Fruit fly (Drosophila melanogaster) whole organism, embryonic: ENCODE measurements around the gene Hmbs.

ENCODE experiments used
- Antp ChIP-seq: fragments of 200-800 bp; sonication (Bioruptor generic); optimal IDR thresholded peaks from 3 replicates; lab custom pipeline; 2016; ENCODE audit warnings: missing biosample characterization, missing genetic modification characterization
- B-H2 ChIP-seq: fragments of 200-800 bp; sonication (Bioruptor generic); optimal IDR thresholded peaks from 2 replicates; lab custom pipeline; 2018; ENCODE audit warnings: missing biosample characterization, mild to moderate bottlenecking, missing genetic modification characterization
- BEAF-32 ChIP-seq: fragments of 200-800 bp; sonication (Bioruptor generic); optimal IDR thresholded peaks from 3 replicates; lab custom pipeline; 2017; ENCODE audit warnings: missing biosample characterization, missing genetic modification characterization, mild to moderate bottlenecking, moderate library complexity, missing genetic modification reagents
- CG11456 ChIP-seq: fragments of 200-800 bp; sonication (Bioruptor generic); IDR thresholded peaks from 3 replicates; pipeline ENCODE4 v1.3.6; 2022; ENCODE audit warnings: missing biosample characterization, missing genetic modification characterization
- CG11560 ChIP-seq: fragments of 200-800 bp; sonication (Bioruptor generic); IDR thresholded peaks from 3 replicates; pipeline ENCODE4 v1.3.6; 2022; ENCODE audit warnings: missing biosample characterization, missing genetic modification characterization
- CG15269 ChIP-seq: fragments of 200-800 bp; sonication (Bioruptor generic); optimal IDR thresholded peaks from 2 replicates; lab custom pipeline; 2018; ENCODE audit warnings: missing biosample characterization, mild to moderate bottlenecking, missing genetic modification characterization, moderate library complexity
- CG15514 ChIP-seq: fragments of 200-800 bp; sonication (Bioruptor generic); optimal IDR thresholded peaks from 3 replicates; lab custom pipeline; 2017; ENCODE audit warnings: missing biosample characterization, missing genetic modification characterization, mild to moderate bottlenecking, moderate library complexity, missing genetic modification reagents
- CG17568 ChIP-seq: fragments of 200-800 bp; sonication (Bioruptor generic); optimal IDR thresholded peaks from 2 replicates; lab custom pipeline; 2018; ENCODE audit warnings: missing biosample characterization, mild to moderate bottlenecking, missing genetic modification characterization, moderate library complexity
- CG17802 ChIP-seq: fragments of 200-800 bp; sonication (Bioruptor generic); optimal IDR thresholded peaks from 2 replicates; lab custom pipeline; 2018; ENCODE audit warnings: missing biosample characterization, mild to moderate bottlenecking, missing genetic modification characterization, moderate library complexity
- CG17829 ChIP-seq: fragments of 200-800 bp; optimal IDR thresholded peaks from 2 replicates; lab custom pipeline; 2019; ENCODE audit warnings: missing biosample characterization, mild to moderate bottlenecking, missing genetic modification characterization, moderate library complexity
- CG18262 ChIP-seq: fragments of 200-800 bp; optimal IDR thresholded peaks from 3 replicates; lab custom pipeline; 2019; ENCODE audit warnings: missing biosample characterization, mild to moderate bottlenecking, missing genetic modification characterization, moderate library complexity
- CG2120 ChIP-seq: fragments of 200-800 bp; sonication (Bioruptor generic); optimal IDR thresholded peaks from 3 replicates; lab custom pipeline; 2016; ENCODE audit warnings: missing biosample characterization, missing genetic modification characterization
- CG2202 ChIP-seq: fragments of 200-800 bp; sonication (Bioruptor generic); optimal IDR thresholded peaks from 2 replicates; lab custom pipeline; 2018; ENCODE audit warnings: missing biosample characterization, mild to moderate bottlenecking, missing genetic modification characterization
- CG3281 ChIP-seq: fragments of 200-800 bp; sonication (Bioruptor generic); optimal IDR thresholded peaks from 3 replicates; lab custom pipeline; 2017; ENCODE audit warnings: missing biosample characterization, mild to moderate bottlenecking, missing genetic modification characterization
- CG3407 ChIP-seq: fragments of 200-800 bp; sonication (Bioruptor generic); optimal IDR thresholded peaks from 2 replicates; lab custom pipeline; 2018; ENCODE audit warnings: missing biosample characterization, mild to moderate bottlenecking, missing genetic modification characterization
- CG4328 ChIP-seq: fragments of 200-800 bp; sonication (Bioruptor generic); optimal IDR thresholded peaks from 3 replicates; lab custom pipeline; 2017; ENCODE audit warnings: missing biosample characterization, missing genetic modification reagents, missing genetic modification characterization
- CG4404 ChIP-seq: fragments of 200-800 bp; sonication (Bioruptor generic); IDR thresholded peaks from 2 replicates; pipeline ENCODE4 v1.3.6; 2022; ENCODE audit warnings: missing biosample characterization, missing genetic modification characterization
- CG5245 ChIP-seq: fragments of 200-800 bp; sonication (Bioruptor generic); optimal IDR thresholded peaks from 3 replicates; lab custom pipeline; 2016; ENCODE audit warnings: missing biosample characterization, missing genetic modification characterization
- CG6689 ChIP-seq: fragments of 200-800 bp; sonication (Bioruptor generic); IDR thresholded peaks from 2 replicates; pipeline ENCODE4 v1.3.6; 2022; ENCODE audit warnings: missing biosample characterization, missing genetic modification characterization
- CG8924 ChIP-seq: fragments of 200-800 bp; optimal IDR thresholded peaks from 3 replicates; lab custom pipeline; 2019; ENCODE audit warnings: missing biosample characterization, mild to moderate bottlenecking, missing genetic modification characterization, moderate library complexity
- E2f2 ChIP-seq: fragments of 200-800 bp; sonication (Bioruptor generic); IDR thresholded peaks from 2 replicates; pipeline ENCODE4 v1.3.6; 2022; ENCODE audit warnings: missing biosample characterization, missing genetic modification characterization
- Eip74EF ChIP-seq, 2 experiments: fragments of 200-800 bp in 1 of 2; fragments of >200 bp in 1 of 2; sonication (Bioruptor generic) in 1 of 2; optimal IDR thresholded peaks; 2 replicates each; lab custom pipeline; 2017 to 2019; ENCODE audit warnings: missing biosample characterization in 2 of 2, missing genetic modification characterization in 2 of 2, mild to moderate bottlenecking in 1 of 2, moderate library complexity in 1 of 2
- Ets65A ChIP-seq: fragments of 200-800 bp; sonication (Bioruptor generic); peaks from one replicate; lab custom pipeline; 2016; ENCODE audit warnings: missing biosample characterization, missing genetic modification characterization
- Gsc ChIP-seq: fragments of 200-800 bp; sonication (Bioruptor generic); IDR thresholded peaks from 2 replicates; pipeline ENCODE4 v1.3.6; 2022; ENCODE audit warnings: missing biosample characterization, missing genetic modification characterization
- Gug ChIP-seq: fragments of 200-800 bp; sonication (Bioruptor generic); IDR thresholded peaks from 4 replicates; pipeline ENCODE4 v1.3.6; 2022; ENCODE audit warnings: missing biosample characterization, missing genetic modification characterization
- Mad ChIP-seq: fragments of 200-800 bp; sonication (Bioruptor generic); optimal IDR thresholded peaks from 2 replicates; lab custom pipeline; 2016; ENCODE audit warnings: missing biosample characterization, missing genetic modification characterization
- Med ChIP-seq: fragments of 200-800 bp; sonication (Bioruptor generic); peaks from one replicate; lab custom pipeline; 2016; ENCODE audit warnings: missing biosample characterization, missing genetic modification characterization, mild to moderate bottlenecking, inconsistent platforms, moderate library complexity
- Meics ChIP-seq: fragments of 200-800 bp; sonication (Bioruptor generic); optimal IDR thresholded peaks from 2 replicates; lab custom pipeline; 2017; ENCODE audit warnings: missing biosample characterization, mild to moderate bottlenecking, missing genetic modification characterization
- Mrtf ChIP-seq: fragments of 200-800 bp; sonication (Bioruptor generic); IDR thresholded peaks from 3 replicates; pipeline ENCODE4 v1.3.6; 2022; ENCODE audit warnings: missing biosample characterization, missing genetic modification characterization
- Myb ChIP-seq: fragments of 200-800 bp; sonication (Bioruptor generic); optimal IDR thresholded peaks from 2 replicates; lab custom pipeline; 2016; ENCODE audit warnings: missing biosample characterization, missing genetic modification characterization
- Nf-YA ChIP-seq: fragments of 200-800 bp; sonication (Bioruptor generic); IDR thresholded peaks from 2 replicates; pipeline ENCODE4 v1.3.6; 2022; ENCODE audit warnings: missing biosample characterization, missing genetic modification characterization
- Rx ChIP-seq: fragments of 200-800 bp; sonication (Bioruptor generic); IDR thresholded peaks from 2 replicates; pipeline ENCODE4 v1.3.6; 2022; ENCODE audit warnings: missing biosample characterization, missing genetic modification characterization
- Sox100B ChIP-seq: fragments of 200-800 bp; sonication (Bioruptor generic); optimal IDR thresholded peaks from 3 replicates; lab custom pipeline; 2018; ENCODE audit warnings: missing biosample characterization, mild to moderate bottlenecking, missing genetic modification characterization
- ato ChIP-seq: fragments of 200-800 bp; sonication (Bioruptor generic); IDR thresholded peaks from 2 replicates; pipeline ENCODE4 v1.3.6; 2022; ENCODE audit warnings: missing biosample characterization, missing genetic modification characterization; ENCODE audit not compliant: partially characterized antibody
- bab2 ChIP-seq: fragments of 200-800 bp; sonication (Bioruptor generic); optimal IDR thresholded peaks from 2 replicates; lab custom pipeline; 2016; ENCODE audit warnings: missing biosample characterization, missing genetic modification characterization
- chif ChIP-seq, 2 experiments: fragments of 200-800 bp; sonication (Bioruptor generic); optimal IDR thresholded peaks; 3 replicates each; lab custom pipeline; 2016; ENCODE audit warnings: missing biosample characterization in 2 of 2, missing genetic modification characterization in 2 of 2
- dati ChIP-seq: fragments of 200-800 bp; sonication (Bioruptor generic); IDR thresholded peaks from 2 replicates; pipeline ENCODE4 v1.3.6; 2022; ENCODE audit warnings: missing biosample characterization, missing genetic modification characterization
- fd102C ChIP-seq: fragments of 200-800 bp; sonication (Bioruptor generic); optimal IDR thresholded peaks from 2 replicates; lab custom pipeline; 2018; ENCODE audit warnings: missing biosample characterization, mild to moderate bottlenecking, missing genetic modification characterization, moderate library complexity
- gcm2 ChIP-seq: fragments of 200-800 bp; sonication (Bioruptor generic); optimal IDR thresholded peaks from 2 replicates; lab custom pipeline; 2016; ENCODE audit warnings: missing biosample characterization, missing genetic modification characterization
- grau ChIP-seq: fragments of 200-800 bp; optimal IDR thresholded peaks from 3 replicates; lab custom pipeline; 2019; ENCODE audit warnings: missing biosample characterization, mild to moderate bottlenecking, missing genetic modification characterization, moderate library complexity
- kah ChIP-seq: fragments of 200-800 bp; sonication (Bioruptor generic); optimal IDR thresholded peaks from 2 replicates; lab custom pipeline; 2018; ENCODE audit warnings: missing biosample characterization, mild to moderate bottlenecking, missing genetic modification characterization
- lbe ChIP-seq: fragments of 200-800 bp; sonication (Bioruptor generic); optimal IDR thresholded peaks from 2 replicates; lab custom pipeline; 2016; ENCODE audit warnings: missing biosample characterization, mild to moderate bottlenecking, missing genetic modification characterization
- lola ChIP-seq, 3 experiments: fragments of >200 bp in 2 of 3; fragments of 200-800 bp in 1 of 3; sonication (Bioruptor generic) in 1 of 3; optimal IDR thresholded peaks; 2 replicates each; lab custom pipeline; 2017 to 2019; ENCODE audit warnings: missing biosample characterization in 3 of 3, missing genetic modification characterization in 3 of 3, mild to moderate bottlenecking in 1 of 3, moderate library complexity in 1 of 3
- mld ChIP-seq: fragments of 200-800 bp; sonication (Bioruptor generic); IDR thresholded peaks from 3 replicates; pipeline ENCODE4 v1.3.6; 2022; ENCODE audit warnings: missing biosample characterization, missing genetic modification characterization; ENCODE audit not compliant: partially characterized antibody
- pzg ChIP-seq: fragments of 200-800 bp; sonication (Bioruptor generic); optimal IDR thresholded peaks from 3 replicates; lab custom pipeline; 2018; ENCODE audit warnings: missing biosample characterization, mild to moderate bottlenecking, missing genetic modification characterization, moderate library complexity
- row ChIP-seq: fragments of 200-800 bp; sonication (Bioruptor generic); IDR thresholded peaks from 3 replicates; pipeline ENCODE4 v1.3.6; 2022; ENCODE audit warnings: missing biosample characterization, missing genetic modification characterization
- sd ChIP-seq: fragments of 200-800 bp; sonication (Bioruptor generic); optimal IDR thresholded peaks from 3 replicates; lab custom pipeline; 2018; ENCODE audit warnings: missing biosample characterization, mild to moderate bottlenecking, missing genetic modification characterization, moderate library complexity
- sens ChIP-seq: fragments of 200-800 bp; sonication (Bioruptor generic); peaks from one replicate; lab custom pipeline; 2016; ENCODE audit warnings: missing biosample characterization, missing genetic modification characterization
- sim ChIP-seq: fragments of 200-800 bp; sonication (Bioruptor generic); IDR thresholded peaks from 2 replicates; pipeline ENCODE4 v1.3.6; 2022; ENCODE audit warnings: missing biosample characterization, missing genetic modification characterization
- tll ChIP-seq, 2 experiments: fragments of 200-800 bp in 1 of 2; fragments of >200 bp in 1 of 2; sonication (Bioruptor generic) in 1 of 2; optimal IDR thresholded peaks; 2 replicates each; lab custom pipeline; 2017 to 2019; ENCODE audit warnings: missing biosample characterization in 2 of 2, missing genetic modification characterization in 2 of 2, mild to moderate bottlenecking in 1 of 2, moderate library complexity in 1 of 2
- tna ChIP-seq: fragments of 200-800 bp; sonication (Bioruptor generic); IDR thresholded peaks from 2 replicates; pipeline ENCODE4 v1.3.6; 2022; ENCODE audit warnings: missing biosample characterization, missing genetic modification characterization; ENCODE audit not compliant: partially characterized antibody

Gene Hmbs

DNA sequence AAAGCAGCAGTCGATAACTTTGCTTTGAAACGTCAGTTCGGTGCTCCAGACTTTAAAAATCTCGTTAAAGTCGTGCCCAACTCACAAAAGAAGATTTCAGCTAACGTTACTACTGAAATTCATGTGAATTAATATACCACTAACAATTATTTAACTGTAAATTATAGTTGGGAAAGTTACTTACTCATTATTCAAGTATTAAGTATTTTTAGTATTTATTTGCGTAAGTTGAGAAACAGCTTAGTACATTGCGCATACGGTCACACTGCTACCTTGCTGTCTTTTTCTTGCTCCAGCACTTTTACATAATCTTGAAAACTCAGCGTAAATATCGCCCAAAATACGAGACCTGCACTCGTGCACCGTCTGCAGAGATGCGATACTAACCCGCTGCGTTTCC lies 5.0 kb upstream of the Hmbs start, which contains the start of gene ND-ACP (continued):
- no peak for TF ChIP-seq tll (GFP tag; optimal IDR thresholded peaks at IDR 0.05; lab: Kevin White, UChicago)
- no peak for TF ChIP-seq CG5245 (GFP tag; lab: Kevin White, UChicago)
- peak; percentile 49 for TF ChIP-seq BEAF-32 (GFP tag; lab: Kevin White, UChicago)
- TF ChIP-seq Med (GFP tag; lab: Kevin White, UChicago) = peak; percentile 67
- peak; percentile 66 for TF ChIP-seq CG15514 (GFP tag; lab: Kevin White, UChicago)
- no peak for TF ChIP-seq mld
- no peak for TF ChIP-seq dati (GFP tag; lab: Robert Waterston, UW)
- TF ChIP-seq Sox100B = no peak
- TF ChIP-seq CG17829 (tag; lab: Kevin White, UChicago) = no peak
- no peak for TF ChIP-seq CG3281 (GFP tag; lab: Kevin White, UChicago)
- TF ChIP-seq CG17802 = no peak
- TF ChIP-seq E2f2 (GFP tag; lab: Robert Waterston, UW) = peak; percentile 91
- TF ChIP-seq fd102C (GFP tag; lab: Kevin White, UChicago) = no peak
- no peak for TF ChIP-seq B-H2 (GFP tag; lab: Kevin White, UChicago)
- no peak for TF ChIP-seq CG18262 (tag; lab: Kevin White, UChicago)
- peak; percentile 74 for TF ChIP-seq pzg (GFP tag; lab: Kevin White, UChicago)
- TF ChIP-seq row (GFP tag; lab: Robert Waterston, UW) = peak; percentile 10; the same call in 1 of the 3 replicates
- no peak for TF ChIP-seq CG15269 (tag; lab: Kevin White, UChicago)
- TF ChIP-seq kah = no peak
- TF ChIP-seq CG11560 (tag; lab: Robert Waterston, UW) = peak; percentile 97
- TF ChIP-seq CG4404 (GFP tag; lab: Robert Waterston, UW) = no peak
- no peak for TF ChIP-seq CG2202

DNA sequence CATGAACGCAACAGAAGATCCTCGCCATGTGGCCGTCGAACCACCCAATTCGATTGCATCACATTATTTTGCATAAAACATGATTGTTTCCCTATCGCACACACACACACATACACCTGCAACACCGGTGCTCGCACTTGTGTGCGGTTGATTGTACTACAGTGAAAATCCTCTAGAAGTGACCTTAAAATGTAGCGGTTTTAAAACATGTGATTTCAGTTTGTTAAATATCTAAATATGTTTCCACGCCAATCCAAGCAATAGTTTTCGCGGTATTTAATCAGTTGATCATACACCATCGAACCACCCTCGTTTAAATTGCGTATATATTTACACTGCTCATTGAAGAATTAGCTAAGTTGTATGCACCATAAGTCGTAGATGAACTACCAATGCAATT lies 4.3 kb upstream of the Hmbs start:
- TF ChIP-seq CG11456 (GFP tag; lab: Robert Waterston, UW) (no peak), Nf-YA (no peak), Antp (GFP tag; lab: Kevin White, UChicago) (no peak), lbe (GFP tag; lab: Kevin White, UChicago) (no peak), Meics (GFP tag; lab: Kevin White, UChicago) (no peak), Gsc (GFP tag; lab: Robert Waterston, UW) (no peak), sim (GFP tag; lab: Robert Waterston, UW) (no peak), Med (GFP tag; lab: Kevin White, UChicago) (peak; percentile 54), CG8924 (tag; lab: Kevin White, UChicago) (no peak), tna (GFP tag; lab: Robert Waterston, UW) (no peak), CG4328 (GFP tag; lab: Kevin White, UChicago) (no peak), Myb (GFP tag; lab: Kevin White, UChicago) (no peak), Gug (GFP tag; lab: Robert Waterston, UW) (no peak), chif (GFP tag; optimal IDR thresholded peaks at IDR 0.05; lab: Kevin White, UChicago) (no peak), CG2120 (no peak), sens (GFP tag; lab: Kevin White, UChicago) (peak; percentile 31), Rx (GFP tag; lab: Robert Waterston, UW) (no peak), CG17568 (no peak), CG15269 (tag; lab: Kevin White, UChicago) (no peak), Ets65A (GFP tag; lab: Kevin White, UChicago) (peak; percentile 2), bab2 (GFP tag; lab: Kevin White, UChicago) (no peak), gcm2 (GFP tag; lab: Kevin White, UChicago) (no peak), grau (tag; lab: Kevin White, UChicago) (peak; percentile 77), sd (tag; lab: Kevin White, UChicago) (no peak), CG6689 (no peak), CG3407 (GFP tag; lab: Kevin White, UChicago) (no peak), Mrtf (GFP tag; lab: Robert Waterston, UW) (no peak), Mad (GFP tag; lab: Kevin White, UChicago) (no peak), Eip74EF (GFP tag; optimal IDR thresholded peaks at IDR 0.05; lab: Kevin White, UChicago) (no peak), lola (GFP tag; optimal IDR thresholded peaks at IDR 0.05; lab: Kevin White, UChicago) (no peak), ato (no peak)
